Fruit fly (Drosophila melanogaster) whole organism, wandering third instar larva: ENCODE data around the gene sing.

Experiments used
- Abd-B ChIP-seq: fragments of >200 bp; optimal IDR thresholded peaks from 2 replicates; lab custom pipeline; 2017; ENCODE audit warnings: missing biosample characterization, missing genetic modification characterization
- CG32264 ChIP-seq: fragments of 200-800 bp; sonication (Bioruptor generic); optimal IDR thresholded peaks from 2 replicates; lab custom pipeline; 2016; ENCODE audit warnings: missing biosample characterization, missing genetic modification characterization
- CG9705 ChIP-seq: fragments of 200-800 bp; sonication (Bioruptor generic); optimal IDR thresholded peaks from 2 replicates; lab custom pipeline; 2018; ENCODE audit warnings: missing biosample characterization, mild to moderate bottlenecking, missing genetic modification characterization
- CrebA ChIP-seq: fragments of 200-800 bp; sonication (Bioruptor generic); optimal IDR thresholded peaks from 2 replicates; lab custom pipeline; 2016; ENCODE audit warnings: missing biosample characterization, mild to moderate bottlenecking, missing genetic modification characterization, borderline replicate concordance
- Dfd ChIP-seq: fragments of >200 bp; optimal IDR thresholded peaks from 2 replicates; lab custom pipeline; 2017; ENCODE audit warnings: missing biosample characterization, missing genetic modification characterization
- Dif ChIP-seq: fragments of 200-275, 200-300 bp; sonication (Bioruptor generic); optimal IDR thresholded peaks from 2 replicates; lab custom pipeline; 2018; ENCODE audit warnings: missing biosample characterization, missing genetic modification characterization; ENCODE audit not compliant: partially characterized antibody
- GATAd ChIP-seq: sonication (Bioruptor generic); optimal IDR thresholded peaks from 2 replicates; lab custom pipeline; 2016; ENCODE audit warnings: missing biosample characterization, missing genetic modification characterization
- Hnf4 ChIP-seq: fragments of 200-800 bp; sonication (Bioruptor generic); optimal IDR thresholded peaks from 2 replicates; lab custom pipeline; 2016; ENCODE audit warnings: missing biosample characterization, mild to moderate bottlenecking, missing genetic modification characterization
- Hr78 ChIP-seq: fragments of >200 bp; optimal IDR thresholded peaks from 2 replicates; lab custom pipeline; 2017; ENCODE audit warnings: missing biosample characterization, missing genetic modification characterization
- Hr83 ChIP-seq: fragments of 200-300 bp; sonication (Bioruptor generic); optimal IDR thresholded peaks from 2 replicates; lab custom pipeline; 2016; ENCODE audit warnings: missing biosample characterization, mild to moderate bottlenecking, missing genetic modification characterization, moderate library complexity; ENCODE audit not compliant: poor library complexity, severe bottlenecking
- Mio ChIP-seq: sonication (Bioruptor generic); optimal IDR thresholded peaks from 2 replicates; lab custom pipeline; 2016; ENCODE audit warnings: missing biosample characterization, missing genetic modification characterization
- Myc ChIP-seq: fragments of >200 bp; optimal IDR thresholded peaks from 2 replicates; lab custom pipeline; 2017
- N ChIP-seq: fragments of >200 bp; optimal IDR thresholded peaks from 2 replicates; lab custom pipeline; 2018; ENCODE audit warnings: missing biosample characterization, missing external identifiers, missing genetic modification characterization
- OdsH ChIP-seq: fragments of 200-800 bp; sonication (Bioruptor generic); optimal IDR thresholded peaks from 2 replicates; lab custom pipeline; 2016; ENCODE audit warnings: missing biosample characterization, mild to moderate bottlenecking, missing genetic modification characterization
- Rel ChIP-seq, 2 experiments: fragments of 200-800 bp; sonication (Bioruptor generic) in 1 of 2; optimal IDR thresholded peaks; 2 replicates in 1 of 2; 3 replicates in 1 of 2; lab custom pipeline; 2016 to 2019; ENCODE audit warnings: mild to moderate bottlenecking in 2 of 2, missing biosample characterization in 2 of 2, missing genetic modification characterization in 2 of 2, moderate library complexity in 1 of 2
- Sp1 ChIP-seq: fragments of 200-800 bp; sonication (Bioruptor generic); optimal IDR thresholded peaks from 3 replicates; lab custom pipeline; 2019; ENCODE audit warnings: missing biosample characterization, mild to moderate bottlenecking, missing genetic modification characterization, moderate library complexity
- Vsx2 ChIP-seq: fragments of 200-300, 225-300 bp; sonication (Bioruptor generic); optimal IDR thresholded peaks from 2 replicates; lab custom pipeline; 2018; ENCODE audit warnings: missing biosample characterization, missing genetic modification characterization; ENCODE audit not compliant: partially characterized antibody
- br ChIP-seq: fragments of 200-800 bp; sonication (Bioruptor generic); optimal IDR thresholded peaks from 2 replicates; lab custom pipeline; 2016; ENCODE audit warnings: missing biosample characterization, missing genetic modification characterization
- brk ChIP-seq: fragments of 200-800 bp; sonication (Bioruptor generic); optimal IDR thresholded peaks from 2 replicates; lab custom pipeline; 2016; ENCODE audit warnings: missing biosample characterization, mild to moderate bottlenecking, missing genetic modification characterization
- dl ChIP-seq, 2 experiments: fragments of 175-275, 200-275 bp in 1 of 2; fragments of 200-275 bp in 1 of 2; sonication (Bioruptor generic); optimal IDR thresholded peaks; lab custom pipeline; 2018; ENCODE audit warnings: mild to moderate bottlenecking in 2 of 2, missing biosample characterization in 2 of 2, missing genetic modification characterization in 2 of 2, moderate library complexity in 2 of 2; ENCODE audit not compliant: partially characterized antibody in 2 of 2, insufficient read depth in 1 of 2
- dmrt93B ChIP-seq: fragments of 200-800 bp; sonication (Bioruptor generic); optimal IDR thresholded peaks from 2 replicates; lab custom pipeline; 2018; ENCODE audit warnings: missing biosample characterization, mild to moderate bottlenecking, missing genetic modification characterization
- dsf ChIP-seq: sonication (Bioruptor generic); optimal IDR thresholded peaks from 2 replicates; lab custom pipeline; 2016; ENCODE audit warnings: missing biosample characterization, missing genetic modification characterization, borderline replicate concordance
- ey ChIP-seq: fragments of 200-800 bp; sonication (Bioruptor generic); optimal IDR thresholded peaks from 2 replicates; lab custom pipeline; 2016; ENCODE audit warnings: missing biosample characterization, missing genetic modification characterization
- foxo ChIP-seq, 2 experiments: fragments of 200-800 bp; sonication (Bioruptor generic); optimal IDR thresholded peaks; 2 replicates in 1 of 2; 3 replicates in 1 of 2; lab custom pipeline; 2016 to 2017; ENCODE audit warnings: missing biosample characterization in 2 of 2, missing genetic modification characterization in 2 of 2
- fru ChIP-seq: fragments of 200-800 bp; sonication (Bioruptor generic); optimal IDR thresholded peaks from 3 replicates; lab custom pipeline; 2016; ENCODE audit warnings: missing biosample characterization, mild to moderate bottlenecking, missing genetic modification characterization
- h ChIP-seq: fragments of 200-800 bp; sonication (Bioruptor generic); optimal IDR thresholded peaks from 3 replicates; lab custom pipeline; 2016; ENCODE audit warnings: missing biosample characterization, mild to moderate bottlenecking, missing genetic modification characterization
- jim ChIP-seq: fragments of 175-275, 200-325 bp; sonication (Bioruptor generic); optimal IDR thresholded peaks from 2 replicates; lab custom pipeline; 2016; ENCODE audit warnings: missing biosample characterization, mild to moderate bottlenecking, missing genetic modification characterization
- lola ChIP-seq: fragments of >200 bp; optimal IDR thresholded peaks from 2 replicates; lab custom pipeline; 2017; ENCODE audit warnings: missing biosample characterization, missing genetic modification characterization
- pan ChIP-seq: fragments of >200 bp; optimal IDR thresholded peaks from 2 replicates; lab custom pipeline; 2017
- psq ChIP-seq: fragments of 200-800 bp; sonication (Bioruptor generic); optimal IDR thresholded peaks from 3 replicates; lab custom pipeline; 2017; ENCODE audit warnings: missing biosample characterization, mild to moderate bottlenecking, missing genetic modification characterization, moderate library complexity
- rgr ChIP-seq: fragments of 200-800 bp; sonication (Bioruptor generic); optimal IDR thresholded peaks from 3 replicates; lab custom pipeline; 2016; ENCODE audit warnings: missing biosample characterization, mild to moderate bottlenecking, missing genetic modification characterization
- sage ChIP-seq: fragments of 200-800 bp; sonication (Bioruptor generic); optimal IDR thresholded peaks from 2 replicates; lab custom pipeline; 2016; ENCODE audit warnings: missing biosample characterization, mild to moderate bottlenecking, missing genetic modification characterization
- sv ChIP-seq: fragments of 200-800 bp; sonication (Bioruptor generic); optimal IDR thresholded peaks from 3 replicates; lab custom pipeline; 2016; ENCODE audit warnings: missing biosample characterization, missing genetic modification characterization
- tai ChIP-seq: sonication (Bioruptor generic); optimal IDR thresholded peaks from 2 replicates; lab custom pipeline; 2016; ENCODE audit warnings: missing biosample characterization, missing genetic modification characterization
- usp ChIP-seq: fragments of >200 bp; optimal IDR thresholded peaks from 2 replicates; lab custom pipeline; 2017; ENCODE audit warnings: missing biosample characterization, missing genetic modification characterization
- woc ChIP-seq: sonication (Bioruptor generic); optimal IDR thresholded peaks from 2 replicates; lab custom pipeline; 2016; ENCODE audit warnings: missing biosample characterization, mild to moderate bottlenecking, missing genetic modification characterization

The sing gene

dm6 chrX:16643363-16643946 lies 35.6 kb upstream of the sing start:
- no peak for TF ChIP-seq N (GFP tag; lab: Kevin White, UChicago)
- TF ChIP-seq dl (GFP tag; optimal IDR thresholded peaks at IDR 0.05; lab: Kevin White, UChicago; ENCODE audit: insufficient read depth in 1 of 2, partially characterized antibody in 2 of 2) = no peak
- TF ChIP-seq ey = no peak
- TF ChIP-seq Abd-B (GFP tag; lab: Kevin White, UChicago) = no peak
- no peak for TF ChIP-seq rgr
- TF ChIP-seq fru (GFP tag; lab: Kevin White, UChicago) = no peak
- TF ChIP-seq h (GFP tag; lab: Kevin White, UChicago) = no peak
- TF ChIP-seq jim = no peak
- TF ChIP-seq sage (GFP tag; lab: Kevin White, UChicago) = no peak
- no peak for TF ChIP-seq pan
- TF ChIP-seq CrebA (GFP tag; lab: Kevin White, UChicago) = no peak
- TF ChIP-seq woc (GFP tag; lab: Kevin White, UChicago) = no peak
- TF ChIP-seq Dif (GFP tag; lab: Kevin White, UChicago) = no peak
- no peak for TF ChIP-seq Dfd
- no peak for TF ChIP-seq GATAd (GFP tag; lab: Kevin White, UChicago)

- TF ChIP-seq ey (no peak), CG9705 (GFP tag; lab: Kevin White, UChicago) (no peak), fru (GFP tag; lab: Kevin White, UChicago) (no peak), jim (no peak), sv (GFP tag; lab: Kevin White, UChicago) (no peak), CrebA (GFP tag; lab: Kevin White, UChicago) (no peak), Hnf4 (GFP tag; lab: Kevin White, UChicago) (no peak), usp (GFP tag; lab: Kevin White, UChicago) (no peak), Vsx2 (GFP tag; lab: Kevin White, UChicago) (no peak), tai (no peak), dsf (no peak), Mio (no peak), OdsH (GFP tag; lab: Kevin White, UChicago) (no peak), Abd-B (GFP tag; lab: Kevin White, UChicago) (no peak)
These were observed 34.5 kb upstream of the sing start for dm6 chrX:16644535-16645131.

dm6 chrX:16645472-16645871 lies 33.6 kb upstream of the sing start:
- TF ChIP-seq dl (GFP tag; optimal IDR thresholded peaks at IDR 0.05; lab: Kevin White, UChicago; ENCODE audit: insufficient read depth in 1 of 2, partially characterized antibody in 2 of 2) (no peak), OdsH (GFP tag; lab: Kevin White, UChicago) (no peak), dmrt93B (GFP tag; lab: Kevin White, UChicago) (no peak), Abd-B (GFP tag; lab: Kevin White, UChicago) (no peak), Rel (GFP tag; optimal IDR thresholded peaks at IDR 0.05; lab: Kevin White, UChicago) (no peak), Rel (tag; optimal IDR thresholded peaks at IDR 0.05; lab: Kevin White, UChicago) (no peak), Hnf4 (GFP tag; lab: Kevin White, UChicago) (no peak), Mio (no peak), CG32264 (GFP tag; lab: Kevin White, UChicago) (no peak), woc (GFP tag; lab: Kevin White, UChicago) (no peak), pan (no peak), Hr78 (GFP tag; lab: Kevin White, UChicago) (no peak), Myc (no peak), Dfd (no peak)

dm6 chrX:16647092-16647632 lies 31.9 kb upstream of the sing start:
- TF ChIP-seq dsf (no peak), Abd-B (GFP tag; lab: Kevin White, UChicago) (no peak), Dif (GFP tag; lab: Kevin White, UChicago) (no peak), Sp1 (GFP tag; lab: Kevin White, UChicago) (peak; percentile 10), pan (no peak), rgr (no peak), Hr78 (GFP tag; lab: Kevin White, UChicago) (no peak), CG9705 (GFP tag; lab: Kevin White, UChicago) (no peak), usp (GFP tag; lab: Kevin White, UChicago) (no peak), Hr83 (GFP tag; lab: Kevin White, UChicago) (no peak), dl (GFP tag; optimal IDR thresholded peaks at IDR 0.05; lab: Kevin White, UChicago; ENCODE audit: insufficient read depth in 1 of 2, partially characterized antibody in 2 of 2) (no peak), tai (no peak), br (GFP tag; lab: Kevin White, UChicago) (no peak), Mio (no peak), brk (no peak), Hnf4 (GFP tag; lab: Kevin White, UChicago) (no peak), ey (peak; percentile 29), Myc (no peak), jim (no peak), fru (GFP tag; lab: Kevin White, UChicago) (peak; percentile 9), OdsH (GFP tag; lab: Kevin White, UChicago) (no peak), dmrt93B (GFP tag; lab: Kevin White, UChicago) (peak; percentile 9), foxo (GFP tag; optimal IDR thresholded peaks at IDR 0.05; lab: Kevin White, UChicago) (peak in 1 of 2 experiments; percentile 36), psq (GFP tag; lab: Kevin White, UChicago) (no peak), lola (no peak), Vsx2 (GFP tag; lab: Kevin White, UChicago) (no peak), h (GFP tag; lab: Kevin White, UChicago) (no peak), CG32264 (GFP tag; lab: Kevin White, UChicago) (no peak), N (GFP tag; lab: Kevin White, UChicago) (no peak), Dfd (no peak), woc (GFP tag; lab: Kevin White, UChicago) (peak; percentile 30)
